Worm (Caenorhabditis elegans) whole organism, young adult: ENCODE results near the gene srt-24.

ENCODE experiments used
- Y56A3A.18 ChIP-seq: fragments of 200-800 bp; sonication (Bioruptor generic); IDR thresholded peaks from 2 replicates; pipeline ENCODE4 v1.3.6; 2022; ENCODE audit warnings: missing genetic modification reagents, missing genetic modification characterization, missing compliant biosample characterization
- gei-17 ChIP-seq: fragments of 200-800 bp; sonication (Bioruptor generic); optimal IDR thresholded peaks from 2 replicates; lab custom pipeline; 2018; ENCODE audit warnings: mild to moderate bottlenecking, missing genetic modification characterization, missing compliant biosample characterization
- unc-130 ChIP-seq: sonication (generic microtip); optimal IDR thresholded peaks from 2 replicates; lab custom pipeline; 2016; ENCODE audit warnings: missing genetic modification reagents, missing genetic modification characterization, missing compliant biosample characterization

DNA sequence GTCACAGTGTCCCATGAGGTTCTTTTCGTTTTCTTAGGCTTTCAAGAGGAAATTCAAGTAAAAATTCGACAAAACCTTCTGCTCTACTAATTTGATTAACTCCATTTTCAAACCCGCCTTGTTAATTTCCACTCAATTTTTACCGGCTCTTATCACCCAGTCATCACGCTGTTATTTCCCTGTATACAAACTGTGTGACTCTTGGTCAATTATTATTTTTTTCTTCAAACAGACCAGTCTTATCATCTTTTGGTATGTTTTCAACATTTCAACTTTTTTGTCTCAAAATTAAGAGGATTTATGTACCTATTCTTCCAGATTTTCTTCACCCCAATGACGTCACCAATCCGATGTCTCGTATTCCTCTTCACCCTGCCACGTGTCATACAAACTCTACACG, 47.6 kb upstream of the srt-24 start, which contains the start of gene ugt-52:
- TF ChIP-seq gei-17 (no peak), Y56A3A.18 (GFP tag; lab: Robert Waterston, UW) (no peak), unc-130 (no peak)
